Worm (Caenorhabditis elegans): Measurements from ENCODE around the gene ule-4.

DNA sequence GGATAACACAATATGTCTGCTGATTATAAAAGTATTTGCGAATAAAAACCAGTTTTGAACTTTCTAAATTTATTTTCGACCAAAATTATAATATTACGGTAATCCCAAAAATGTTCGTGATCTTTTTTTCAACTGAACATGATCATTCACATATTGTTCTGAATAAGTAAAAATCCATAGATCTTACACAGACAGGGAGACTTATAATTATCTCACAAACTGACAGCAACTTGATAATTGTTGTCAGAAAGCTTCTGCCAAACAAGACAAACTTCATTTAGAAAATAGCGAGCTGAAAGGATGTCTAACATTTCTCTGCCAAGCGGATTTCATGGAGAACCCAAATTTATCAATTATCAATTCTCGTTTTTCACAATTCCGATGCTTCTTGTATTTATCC, 21.0 kb downstream of the ule-4 start, which contains the start of gene sru-21:
- no peak for TF ChIP-seq zag-1 (tag; optimal IDR thresholded peaks at IDR 0.05)
- TF ChIP-seq nhr-77 (tag; optimal IDR thresholded peaks at IDR 0.05), result no peak
- no peak for TF ChIP-seq elt-1 (tag; optimal IDR thresholded peaks at IDR 0.05)
- TF ChIP-seq nfya-1 (tag; optimal IDR thresholded peaks at IDR 0.05; ENCODE audit: insufficient read depth), result no peak
- TF ChIP-seq unc-62 (GFP tag; optimal IDR thresholded peaks at IDR 0.05), result no peak
- TF ChIP-seq nhr-76 (tag; optimal IDR thresholded peaks at IDR 0.05), result no peak
- TF ChIP-seq jun-1 (tag; optimal IDR thresholded peaks at IDR 0.05), result no peak
